Worm (Caenorhabditis elegans): ENCODE results near the gene srg-7.
A peak's percentile ranks its signal among the peaks of the same experiment; 100 is the strongest.

The srg-7 gene

ce11 chrIII:6290469-6291182 lies 22.7 kb upstream of the srg-7 start:
- TF ChIP-seq nhr-77 (tag; optimal IDR thresholded peaks at IDR 0.05) (peak; percentile 5), php-3 (GFP tag; IDR thresholded peaks at IDR 0.05) (peak; percentile 41; the same call in 1 of the 2 replicates), nhr-76 (tag; optimal IDR thresholded peaks at IDR 0.05) (no peak), F37D6.2 (tag; optimal IDR thresholded peaks at IDR 0.05) (no peak), nhr-10 (tag; optimal IDR thresholded peaks at IDR 0.05) (no peak), ceh-20 (GFP tag; IDR thresholded peaks at IDR 0.05) (peak; percentile 38; the same call in 1 of the 2 replicates), ceh-28 (tag; optimal IDR thresholded peaks at IDR 0.05) (no peak), vab-7 (GFP tag; IDR thresholded peaks at IDR 0.05) (no peak), mdl-1 (tag; optimal IDR thresholded peaks at IDR 0.05) (no peak), pqm-1 (tag; optimal IDR thresholded peaks at IDR 0.05) (peak; percentile 1)

DNA sequence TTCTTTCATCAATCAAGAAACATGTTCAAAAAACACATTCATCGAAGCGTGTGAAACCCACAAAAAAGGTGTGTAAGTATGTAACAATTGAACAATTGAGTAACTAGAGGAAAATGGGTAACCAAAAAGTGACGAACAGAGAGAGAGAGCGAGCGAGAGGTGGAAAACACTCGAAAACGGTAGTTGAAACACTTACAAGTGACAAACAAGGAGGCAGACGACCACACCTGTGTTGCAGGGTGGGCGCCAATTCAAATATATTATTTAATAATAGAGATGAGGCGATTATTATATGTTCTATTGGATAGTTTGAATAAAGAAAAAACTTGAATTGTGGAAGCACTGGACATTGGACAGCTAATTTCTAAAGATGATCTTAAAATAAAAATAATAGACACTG lies 21.4 kb upstream of the srg-7 start:
- TF ChIP-seq ceh-28 (tag; optimal IDR thresholded peaks at IDR 0.05) (no peak), dpl-1 (GFP tag; optimal IDR thresholded peaks at IDR 0.05) (peak; percentile 30)

- TF ChIP-seq dpl-1 (GFP tag; optimal IDR thresholded peaks at IDR 0.05) (no peak), dmd-6 (GFP tag; IDR thresholded peaks at IDR 0.05) (no peak), daf-16 (GFP tag; optimal IDR thresholded peaks at IDR 0.05) (no peak), daf-16 (tag; optimal IDR thresholded peaks at IDR 0.05) (no peak), ces-1 (GFP tag; optimal IDR thresholded peaks at IDR 0.05) (no peak), egl-43 (GFP tag; IDR thresholded peaks at IDR 0.05) (no peak), nhr-77 (tag; optimal IDR thresholded peaks at IDR 0.05) (no peak)
Observed at ce11 chrIII:6287195-6287594, 19.2 kb upstream of the srg-7 start, which contains the start of gene F47D12.6. F47D12.6 (minus strand) TSS chrIII:6287295.

DNA sequence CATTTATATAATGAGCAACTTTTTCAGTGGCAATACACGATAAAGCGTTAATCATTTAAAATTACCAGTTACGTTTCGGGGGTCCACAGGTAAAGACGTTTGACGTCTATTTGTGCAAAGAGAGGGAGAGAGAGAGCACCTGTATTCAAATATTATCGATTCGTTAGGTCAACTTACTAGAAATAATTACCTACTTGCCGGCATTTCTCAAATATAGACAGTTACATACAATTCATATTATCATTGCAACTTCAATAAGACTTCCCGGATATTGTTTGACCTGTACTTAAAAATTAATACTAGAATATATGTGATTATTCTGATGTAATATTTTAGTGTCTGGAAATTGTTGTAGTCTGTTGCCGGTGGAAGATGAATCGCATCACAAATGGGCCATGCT lies 17.9 kb upstream of the srg-7 start, which contains the start of gene gadr-3:
Gene gadr-3 (minus strand): TSS at position 101 of the 400 bp plus-strand sequence.
- TF ChIP-seq ceh-44 (GFP tag; IDR thresholded peaks at IDR 0.05): no peak
- TF ChIP-seq unc-62 (GFP tag; optimal IDR thresholded peaks at IDR 0.05 in 1 of 2): peak in 1 of 2 experiments; percentile 46
- TF ChIP-seq unc-62 (tag; optimal IDR thresholded peaks at IDR 0.05): no peak

- TF ChIP-seq Y48G9A.11 (GFP tag; IDR thresholded peaks at IDR 0.05) (peak; percentile 45; the same call in 1 of the 2 replicates), lim-7 (GFP tag; IDR thresholded peaks at IDR 0.05) (no peak), nhr-42 (GFP tag; IDR thresholded peaks at IDR 0.05) (no peak), tag-97 (GFP tag; IDR thresholded peaks at IDR 0.05) (no peak), lin-38 (GFP tag; IDR thresholded peaks at IDR 0.05) (peak; percentile 46; the same call in 1 of the 2 replicates), unc-62 (GFP tag; optimal IDR thresholded peaks at IDR 0.05 in 1 of 2) (no peak), unc-62 (tag; optimal IDR thresholded peaks at IDR 0.05) (no peak), fos-1 (tag; optimal IDR thresholded peaks at IDR 0.05) (no peak), tra-1 (GFP tag; IDR thresholded peaks at IDR 0.05) (no peak)
Observed at ce11 chrIII:6283024-6283423, 15.1 kb upstream of the srg-7 start.

ce11 chrIII:6280070-6280596 lies 12.2 kb upstream of the srg-7 start, which contains the start of gene hmg-1.2:
hmg-1.2 (plus strand) TSS chrIII:6280380.
- TF ChIP-seq F10B5.3 (tag; optimal IDR thresholded peaks at IDR 0.05) (peak; percentile 58), attf-4 (tag; optimal IDR thresholded peaks at IDR 0.05) (no peak), duxl-1 (tag; optimal IDR thresholded peaks at IDR 0.05; ENCODE audit: poor library complexity) (no peak), madf-9 (GFP tag; conservative IDR thresholded peaks at IDR 0.05) (0 out of 2 replicates have a peak, but pooled peaks have one; percentile 40), nhr-237 (tag; optimal IDR thresholded peaks at IDR 0.05) (no peak), unc-39 (tag; optimal IDR thresholded peaks at IDR 0.05) (no peak), set-16 (GFP tag; IDR thresholded peaks at IDR 0.05) (peak; percentile 31; the same call in 1 of the 2 replicates), nhr-77 (tag; optimal IDR thresholded peaks at IDR 0.05) (peak; percentile 47), ama-1 (optimal IDR thresholded peaks at IDR 0.05) (peak; percentile 67), saeg-2 (GFP tag; IDR thresholded peaks at IDR 0.05) (no peak), skn-1 (tag; optimal IDR thresholded peaks at IDR 0.05) (no peak), lin-13 (GFP tag; optimal IDR thresholded peaks at IDR 0.05) (peak; percentile 56), F44E2.7 (GFP tag; IDR thresholded peaks at IDR 0.05) (no peak), nhr-10 (tag; optimal IDR thresholded peaks at IDR 0.05) (peak; percentile 75), zfp-2 (tag; optimal IDR thresholded peaks at IDR 0.05) (no peak), ceh-32 (tag; optimal IDR thresholded peaks at IDR 0.05; ENCODE audit: poor library complexity) (no peak), ceh-44 (GFP tag; IDR thresholded peaks at IDR 0.05) (no peak), Y105C5A.15 (GFP tag; IDR thresholded peaks at IDR 0.05) (no peak), nhr-76 (tag; optimal IDR thresholded peaks at IDR 0.05) (no peak), lin-39 (tag; optimal IDR thresholded peaks at IDR 0.05) (no peak)
